Worm (Caenorhabditis elegans): ENCODE data around the gene C16C8.9.

C16C8.9 gene

ce11 chrII:3428158-3428704 lies 34.8 kb downstream of the C16C8.9 start (continued):
- TF ChIP-seq alr-1 (tag; optimal IDR thresholded peaks at IDR 0.05; ENCODE audit: borderline replicate concordance) (no peak), lin-14 (GFP tag; optimal IDR thresholded peaks at IDR 0.05) (peak; percentile 88), dsc-1 (tag; optimal IDR thresholded peaks at IDR 0.05) (no peak), irx-1 (tag; optimal IDR thresholded peaks at IDR 0.05) (no peak), unc-98 (GFP tag; IDR thresholded peaks at IDR 0.05) (no peak), nhr-71 (tag; optimal IDR thresholded peaks at IDR 0.05) (peak; percentile 16), efl-1 (optimal IDR thresholded peaks at IDR 0.05) (peak; percentile 17 to 38), efl-1 (GFP tag; optimal IDR thresholded peaks at IDR 0.05 in 1 of 2) (no peak), vab-15 (tag; optimal IDR thresholded peaks at IDR 0.05) (no peak), ceh-88 (GFP tag; IDR thresholded peaks at IDR 0.05) (no peak), aly-2 (tag; optimal IDR thresholded peaks at IDR 0.05) (no peak), nhr-47 (tag; optimal IDR thresholded peaks at IDR 0.05) (peak; percentile 48), unc-62 (GFP tag; optimal IDR thresholded peaks at IDR 0.05) (no peak), fkh-4 (tag; optimal IDR thresholded peaks at IDR 0.05; ENCODE audit: borderline replicate concordance) (no peak)

DNA sequence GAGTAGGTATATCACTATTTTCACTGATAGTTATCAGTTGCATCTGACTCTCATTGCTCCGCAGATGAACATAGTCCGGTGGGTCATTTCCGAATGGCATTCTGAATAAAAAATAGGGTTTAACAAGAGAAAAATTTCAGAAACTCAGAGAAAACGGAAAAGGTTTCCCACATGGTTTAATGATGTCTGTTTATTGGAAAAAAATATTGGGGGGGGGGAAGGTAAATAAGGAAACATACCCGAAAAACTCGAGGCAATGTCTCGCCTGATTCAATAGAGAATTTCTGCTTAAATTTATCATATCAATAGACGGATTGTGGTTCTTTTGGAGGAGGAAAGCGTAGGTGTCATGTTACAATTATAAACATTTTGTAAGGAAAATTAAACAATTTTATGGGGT lies 37.6 kb downstream of the C16C8.9 start, which contains the start of gene nep-11:
TSS of gene nep-11 (minus strand) at position 101 of the 400 bp plus-strand sequence.
- TF ChIP-seq alr-1 (tag; optimal IDR thresholded peaks at IDR 0.05; ENCODE audit: borderline replicate concordance): no peak
- TF ChIP-seq lin-13 (GFP tag; optimal IDR thresholded peaks at IDR 0.05): no peak
- no peak for TF ChIP-seq unc-86 (tag; optimal IDR thresholded peaks at IDR 0.05)
- no peak for TF ChIP-seq C16A3.4 (tag; optimal IDR thresholded peaks at IDR 0.05)
- TF ChIP-seq Y116A8C.19 (tag; optimal IDR thresholded peaks at IDR 0.05; ENCODE audit: borderline replicate concordance): no peak
- no peak for TF ChIP-seq nhr-237 (tag; optimal IDR thresholded peaks at IDR 0.05)
- TF ChIP-seq sup-37 (GFP tag; optimal IDR thresholded peaks at IDR 0.05): no peak
- no peak for TF ChIP-seq lir-3 (tag; optimal IDR thresholded peaks at IDR 0.05; ENCODE audit: poor library complexity)
- TF ChIP-seq isw-1 (GFP tag; IDR thresholded peaks at IDR 0.05): no peak
- no peak for TF ChIP-seq unc-62 (GFP tag; optimal IDR thresholded peaks at IDR 0.05)
- no peak for TF ChIP-seq elt-2 (tag; optimal IDR thresholded peaks at IDR 0.05)
- no peak for TF ChIP-seq irx-1 (tag; optimal IDR thresholded peaks at IDR 0.05)
- no peak for TF ChIP-seq nhr-19 (GFP tag; conservative IDR thresholded peaks at IDR 0.05)
- no peak for TF ChIP-seq unc-30 (tag; optimal IDR thresholded peaks at IDR 0.05)
- TF ChIP-seq pqm-1 (tag; optimal IDR thresholded peaks at IDR 0.05): no peak
- no peak for TF ChIP-seq C34B4.2 (tag; optimal IDR thresholded peaks at IDR 0.05)
- no peak for TF ChIP-seq xbp-1 (tag; optimal IDR thresholded peaks at IDR 0.05)
- no peak for TF ChIP-seq nhr-28 (tag; optimal IDR thresholded peaks at IDR 0.05)
- no peak for TF ChIP-seq aly-2 (tag; optimal IDR thresholded peaks at IDR 0.05)

- no peak for TF ChIP-seq efl-1 (optimal IDR thresholded peaks at IDR 0.05)
- TF ChIP-seq efl-1 (GFP tag; optimal IDR thresholded peaks at IDR 0.05 in 1 of 2): peak in 1 of 2 experiments; percentile 80
- no peak for TF ChIP-seq nhr-19 (GFP tag; conservative IDR thresholded peaks at IDR 0.05)
Measured at ce11 chrII:3422938-3423337, 40.1 kb downstream of the C16C8.9 start.

DNA sequence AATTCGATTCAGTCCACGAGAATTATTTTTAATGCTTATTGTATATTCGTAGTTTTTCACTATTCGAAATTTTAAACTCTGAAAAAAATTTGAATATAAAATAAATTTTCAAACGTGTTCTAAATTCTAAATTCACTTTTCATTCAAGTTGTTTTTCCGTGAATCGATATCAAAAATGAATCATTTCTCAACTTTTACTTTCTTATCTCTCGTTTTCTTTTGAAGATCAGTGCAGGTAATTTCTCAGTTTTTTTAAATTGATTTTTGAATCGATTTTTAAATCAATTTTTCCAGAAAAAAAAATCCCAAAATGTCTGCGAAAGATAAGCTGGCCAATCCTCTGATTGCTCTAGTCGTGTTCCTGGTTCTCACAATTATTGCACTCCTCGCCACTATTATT lies 46.5 kb downstream of the C16C8.9 start, which contains the start of gene nep-6:
TSS of gene nep-6 (plus strand) at position 301 of the 400 bp plus-strand sequence.
- no peak for TF ChIP-seq nhr-20 (tag; optimal IDR thresholded peaks at IDR 0.05)
- no peak for TF ChIP-seq snpc-4 (tag; optimal IDR thresholded peaks at IDR 0.05)
- TF ChIP-seq ceh-88 (GFP tag; IDR thresholded peaks at IDR 0.05): no peak
- no peak for TF ChIP-seq nhr-11 (tag; optimal IDR thresholded peaks at IDR 0.05)
- TF ChIP-seq C04F5.9 (tag; optimal IDR thresholded peaks at IDR 0.05): no peak
- no peak for TF ChIP-seq snu-23 (GFP tag; optimal IDR thresholded peaks at IDR 0.05)
- TF ChIP-seq jun-1 (tag; optimal IDR thresholded peaks at IDR 0.05): no peak
- no peak for TF ChIP-seq tbx-2 (tag; optimal IDR thresholded peaks at IDR 0.05)
- no peak for TF ChIP-seq fkh-10 (GFP tag; optimal IDR thresholded peaks at IDR 0.05)
- TF ChIP-seq unc-86 (tag; optimal IDR thresholded peaks at IDR 0.05): no peak
- no peak for TF ChIP-seq F16B12.6 (tag; optimal IDR thresholded peaks at IDR 0.05)
- no peak for TF ChIP-seq ztf-11 (tag; optimal IDR thresholded peaks at IDR 0.05)
- no peak for TF ChIP-seq ceh-90 (tag; optimal IDR thresholded peaks at IDR 0.05)
- TF ChIP-seq swsn-7 (tag; optimal IDR thresholded peaks at IDR 0.05): no peak
- no peak for TF ChIP-seq ceh-8 (GFP tag; optimal IDR thresholded peaks at IDR 0.05)
- TF ChIP-seq xbp-1 (tag; optimal IDR thresholded peaks at IDR 0.05): no peak
- TF ChIP-seq sox-4 (tag; optimal IDR thresholded peaks at IDR 0.05): no peak
- no peak for TF ChIP-seq aha-1 (tag; optimal IDR thresholded peaks at IDR 0.05)
- no peak for TF ChIP-seq efl-3 (GFP tag; optimal IDR thresholded peaks at IDR 0.05)
- no peak for TF ChIP-seq egl-27 (tag; optimal IDR thresholded peaks at IDR 0.05)
